Worm (Caenorhabditis elegans): ENCODE data around the gene D2096.7.

The D2096.7 gene

DNA sequence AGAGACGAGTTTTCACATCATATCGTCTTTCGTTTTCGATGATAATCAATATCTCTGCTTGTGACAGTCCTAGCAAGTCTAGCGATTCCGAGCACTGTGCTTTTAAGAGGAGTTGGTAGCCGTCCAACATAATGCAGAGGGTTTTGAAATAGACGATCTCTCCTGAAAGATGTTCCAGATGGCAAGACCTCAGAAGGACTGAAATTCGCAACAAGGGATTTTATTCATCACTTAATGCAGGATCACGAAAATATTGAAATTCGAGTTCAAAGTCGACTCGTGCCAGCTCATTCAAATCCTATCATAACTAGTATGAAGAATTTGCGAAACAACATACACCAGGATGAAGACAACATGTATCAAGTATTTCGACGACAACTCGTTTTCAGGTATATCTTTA lies at the start of gene D2096.7:
Gene D2096.7, minus strand, starts transcription at position 130 of the 400 bp plus-strand sequence.
- no peak for TF ChIP-seq snpc-4 (tag; optimal IDR thresholded peaks at IDR 0.05)
- no peak for TF ChIP-seq fos-1 (tag; optimal IDR thresholded peaks at IDR 0.05)
- no peak for TF ChIP-seq R02D3.7 (tag; optimal IDR thresholded peaks at IDR 0.05)
- peak; percentile 2 for TF ChIP-seq elt-2 (tag; optimal IDR thresholded peaks at IDR 0.05)
- no peak for TF ChIP-seq mml-1 (tag; optimal IDR thresholded peaks at IDR 0.05)
- TF ChIP-seq nhr-43 (tag; optimal IDR thresholded peaks at IDR 0.05; ENCODE audit: poor library complexity, severe bottlenecking) = peak; percentile 31
- peak; percentile 6 for TF ChIP-seq lsy-12 (tag; optimal IDR thresholded peaks at IDR 0.05)
- TF ChIP-seq skn-1 (tag; optimal IDR thresholded peaks at IDR 0.05) = no peak
- TF ChIP-seq nhr-237 (tag; optimal IDR thresholded peaks at IDR 0.05) = no peak
- TF ChIP-seq sea-2 (GFP tag; optimal IDR thresholded peaks at IDR 0.05) = no peak
- no peak for TF ChIP-seq egl-5 (tag; optimal IDR thresholded peaks at IDR 0.05)
- peak; percentile 47 for TF ChIP-seq ztf-4 (tag; optimal IDR thresholded peaks at IDR 0.05)
- TF ChIP-seq ama-1 (optimal IDR thresholded peaks at IDR 0.05) = peak; percentile 77

DNA sequence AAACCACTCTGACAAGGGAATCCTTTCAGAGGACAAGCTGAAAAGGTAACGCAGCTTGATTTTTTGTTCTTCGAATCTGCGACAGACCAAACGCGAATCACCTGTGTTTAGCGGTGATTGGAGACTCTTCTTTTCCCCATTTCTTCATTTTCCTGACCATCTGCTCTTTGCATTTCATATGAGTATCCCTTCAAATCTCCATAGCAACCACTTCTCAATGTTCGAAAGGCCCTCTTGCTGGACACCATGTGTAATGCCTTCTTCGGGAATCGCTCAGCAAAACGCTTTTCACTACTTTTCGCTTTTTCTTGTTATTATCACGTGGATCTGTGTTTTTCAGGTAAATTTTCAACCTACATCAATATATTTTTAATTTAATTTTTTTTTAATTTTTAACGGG lies 49.1 kb upstream of the D2096.7 start, which contains the start of the genes T26A8.3 and tmem-231:
Gene T26A8.3, minus strand, starts transcription at position 101 of the 400 bp plus-strand sequence.
Gene tmem-231, plus strand, starts transcription at position 249 of the 400 bp plus-strand sequence.
- TF ChIP-seq ZK546.5 (tag; optimal IDR thresholded peaks at IDR 0.05) (no peak), nhr-76 (tag; optimal IDR thresholded peaks at IDR 0.05) (no peak), nhr-237 (tag; optimal IDR thresholded peaks at IDR 0.05) (no peak), fos-1 (tag; optimal IDR thresholded peaks at IDR 0.05) (no peak), jun-1 (tag; optimal IDR thresholded peaks at IDR 0.05) (no peak)

DNA sequence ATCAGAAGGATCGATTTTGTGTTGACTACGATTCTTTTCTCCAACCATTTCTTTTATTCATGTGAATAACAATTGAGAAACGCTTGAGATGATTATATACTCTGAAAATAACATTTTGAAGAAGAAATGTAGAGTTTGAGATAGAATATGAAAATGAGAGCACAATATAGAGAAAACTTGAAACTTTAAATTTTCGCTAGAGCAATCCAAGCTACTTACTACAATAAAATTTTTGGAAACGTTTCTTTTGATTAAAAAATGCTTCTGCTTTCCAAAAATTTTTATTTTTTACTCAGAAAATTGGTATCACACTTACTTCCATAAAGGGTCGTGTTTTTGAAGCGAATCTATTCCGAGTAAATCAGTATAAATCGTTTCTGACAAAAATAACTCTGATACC lies 43.5 kb upstream of the D2096.7 start, which contains the start of gene M116.5:
Gene M116.5, minus strand, starts transcription at position 101 of the 400 bp plus-strand sequence.
- TF ChIP-seq jun-1 (tag; optimal IDR thresholded peaks at IDR 0.05) (no peak), egl-27 (tag; optimal IDR thresholded peaks at IDR 0.05) (no peak), ztf-11 (tag; optimal IDR thresholded peaks at IDR 0.05) (no peak), pqm-1 (tag; optimal IDR thresholded peaks at IDR 0.05) (no peak), nhr-237 (tag; optimal IDR thresholded peaks at IDR 0.05) (no peak), fkh-2 (tag; optimal IDR thresholded peaks at IDR 0.05) (no peak)

DNA sequence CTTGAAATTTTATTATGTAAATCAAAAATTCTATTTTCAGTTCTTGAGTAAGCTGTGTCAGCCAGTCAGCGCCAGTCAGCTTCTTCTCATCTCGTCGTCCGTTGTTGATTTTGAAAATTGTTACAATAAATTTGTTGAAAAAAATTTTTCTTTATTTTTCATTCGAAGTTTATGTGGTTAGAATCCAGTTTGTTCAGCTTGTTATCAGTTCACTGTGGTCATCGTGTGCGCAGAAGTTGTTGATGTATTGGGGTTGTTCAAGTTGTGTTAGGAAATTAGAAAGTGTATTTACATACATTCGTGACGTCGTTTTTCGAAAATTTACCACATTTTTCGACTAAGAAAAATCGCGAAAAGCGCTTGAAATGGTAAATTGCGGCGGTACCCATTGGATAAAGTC lies 20.4 kb upstream of the D2096.7 start:
- TF ChIP-seq ztf-11 (tag; optimal IDR thresholded peaks at IDR 0.05) (no peak), hmg-11 (tag; optimal IDR thresholded peaks at IDR 0.05) (no peak), aly-2 (tag; optimal IDR thresholded peaks at IDR 0.05) (no peak), tbx-2 (tag; optimal IDR thresholded peaks at IDR 0.05) (no peak), ama-1 (optimal IDR thresholded peaks at IDR 0.05) (no peak), lsy-12 (tag; optimal IDR thresholded peaks at IDR 0.05) (no peak), nhr-23 (tag; optimal IDR thresholded peaks at IDR 0.05) (no peak)

- TF ChIP-seq nhr-28 (tag; optimal IDR thresholded peaks at IDR 0.05) (no peak), ceh-9 (tag; optimal IDR thresholded peaks at IDR 0.05) (no peak), skn-1 (tag; optimal IDR thresholded peaks at IDR 0.05) (no peak), nhr-76 (tag; optimal IDR thresholded peaks at IDR 0.05) (no peak), fkh-10 (GFP tag; optimal IDR thresholded peaks at IDR 0.05) (no peak), nfya-1 (tag; optimal IDR thresholded peaks at IDR 0.05; ENCODE audit: insufficient read depth) (no peak), egl-5 (tag; optimal IDR thresholded peaks at IDR 0.05) (no peak), tbx-2 (tag; optimal IDR thresholded peaks at IDR 0.05) (no peak), pha-4 (tag; optimal IDR thresholded peaks at IDR 0.05) (no peak), jun-1 (tag; optimal IDR thresholded peaks at IDR 0.05) (no peak), elt-1 (tag; optimal IDR thresholded peaks at IDR 0.05) (no peak), egl-27 (tag; optimal IDR thresholded peaks at IDR 0.05) (no peak), aly-2 (tag; optimal IDR thresholded peaks at IDR 0.05) (no peak)
Observed at ce11 chrIV:8396348-8396747, 18.9 kb upstream of the D2096.7 start, which contains the start of gene timm-17B.2. timm-17B.2 (plus strand) TSS chrIV:8396648.

ce11 chrIV:8394105-8394504 lies 16.7 kb upstream of the D2096.7 start, which contains the start of gene D2096.11:
D2096.11 (minus strand) TSS chrIV:8394205.
- TF ChIP-seq sea-2 (GFP tag; optimal IDR thresholded peaks at IDR 0.05) (no peak), elt-3 (tag; optimal IDR thresholded peaks at IDR 0.05) (no peak), lin-15B (tag; optimal IDR thresholded peaks at IDR 0.05) (no peak), daf-12 (tag; optimal IDR thresholded peaks at IDR 0.05) (no peak), jun-1 (tag; optimal IDR thresholded peaks at IDR 0.05) (no peak), elt-2 (tag; optimal IDR thresholded peaks at IDR 0.05) (no peak), nhr-77 (tag; optimal IDR thresholded peaks at IDR 0.05) (no peak), skn-1 (tag; optimal IDR thresholded peaks at IDR 0.05) (no peak)
